Worm (Caenorhabditis elegans): Measurements from ENCODE around the gene ptr-4.

Gene ptr-4

DNA sequence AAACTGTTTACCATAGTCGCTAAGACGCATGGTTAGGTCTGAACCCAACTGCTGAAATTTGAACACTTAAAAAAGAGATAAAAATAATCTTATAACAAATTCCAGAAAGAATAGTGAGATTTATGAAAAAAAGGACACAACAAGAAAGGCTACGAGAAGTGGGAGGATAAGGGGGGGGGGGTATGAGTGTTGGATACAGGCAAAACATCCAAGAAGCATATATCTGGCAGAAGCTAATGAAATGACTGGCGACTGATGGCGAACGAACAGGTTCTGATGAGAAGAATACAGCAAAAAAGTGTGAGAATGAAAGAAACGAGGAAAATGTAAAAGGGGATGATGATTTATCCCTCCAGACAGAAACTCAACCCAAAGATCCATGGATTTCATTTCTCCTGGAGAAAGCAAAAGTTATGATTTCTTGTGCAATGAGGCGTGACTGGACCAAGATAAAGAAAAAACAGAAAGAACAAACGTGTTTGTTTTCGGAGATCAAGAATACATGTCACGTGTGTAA, at the start of gene ptr-4:
Gene ptr-4 (minus strand): TSS at position 51 of the 517 bp plus-strand sequence.
- TF ChIP-seq nhr-120 (GFP tag; IDR thresholded peaks at IDR 0.05) = no peak
- no peak for TF ChIP-seq lag-1 (GFP tag; IDR thresholded peaks at IDR 0.05)
- TF ChIP-seq sdz-38 (tag; optimal IDR thresholded peaks at IDR 0.05) = no peak
- TF ChIP-seq madf-8 (GFP tag; conservative IDR thresholded peaks at IDR 0.05) = no peak
- no peak for TF ChIP-seq F57C9.4 (tag; optimal IDR thresholded peaks at IDR 0.05)
- TF ChIP-seq B0035.1 (tag; optimal IDR thresholded peaks at IDR 0.05) = no peak
- TF ChIP-seq Y53G8AR.9 (GFP tag; conservative IDR thresholded peaks at IDR 0.05) = no peak
- no peak for TF ChIP-seq madf-10 (tag; optimal IDR thresholded peaks at IDR 0.05)
- no peak for TF ChIP-seq ceh-79 (tag; optimal IDR thresholded peaks at IDR 0.05)
- TF ChIP-seq ccch-3 (GFP tag; optimal IDR thresholded peaks at IDR 0.05) = no peak
- no peak for TF ChIP-seq ZK185.1 (tag; optimal IDR thresholded peaks at IDR 0.05; ENCODE audit: poor library complexity, severe bottlenecking)

DNA sequence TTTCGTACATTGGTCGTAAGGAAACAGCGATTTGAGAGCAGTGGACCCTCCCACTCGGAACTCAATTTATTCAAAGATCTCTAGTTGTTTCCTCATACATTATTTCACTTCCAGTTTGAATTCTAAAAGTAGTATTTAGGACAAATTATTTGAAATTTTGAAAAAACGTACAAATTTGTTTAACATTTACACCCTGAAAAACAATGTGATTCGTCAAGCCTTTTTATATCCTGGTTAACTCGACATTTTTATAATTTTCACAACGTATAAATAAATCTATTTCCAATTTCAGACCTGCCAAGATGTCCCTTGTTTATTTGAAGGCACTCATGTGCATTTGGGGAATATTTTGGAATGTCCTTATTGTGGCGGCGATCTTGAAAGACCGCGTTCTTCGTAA, 49.7 kb upstream of the ptr-4 start, which contains the start of gene C15H9.3:
Gene C15H9.3 (plus strand): TSS at position 301 of the 400 bp plus-strand sequence.
- TF ChIP-seq hmg-20 (GFP tag; IDR thresholded peaks at IDR 0.05) = no peak
- no peak for TF ChIP-seq aptf-3 (GFP tag; IDR thresholded peaks at IDR 0.05)
- TF ChIP-seq somi-1 (GFP tag; optimal IDR thresholded peaks at IDR 0.05) = no peak
- no peak for TF ChIP-seq ets-4 (GFP tag; optimal IDR thresholded peaks at IDR 0.05)
- TF ChIP-seq pha-4 (tag; optimal IDR thresholded peaks at IDR 0.05) = no peak
- TF ChIP-seq nhr-80 (tag; optimal IDR thresholded peaks at IDR 0.05) = no peak
- TF ChIP-seq zim-3 (tag; optimal IDR thresholded peaks at IDR 0.05) = no peak
- no peak for TF ChIP-seq ccch-3 (GFP tag; optimal IDR thresholded peaks at IDR 0.05)
- no peak for TF ChIP-seq ztf-22 (GFP tag; optimal IDR thresholded peaks at IDR 0.05)
- no peak for TF ChIP-seq ztf-3 (GFP tag; optimal IDR thresholded peaks at IDR 0.05)
- TF ChIP-seq T07F8.4 (tag; optimal IDR thresholded peaks at IDR 0.05) = no peak

DNA sequence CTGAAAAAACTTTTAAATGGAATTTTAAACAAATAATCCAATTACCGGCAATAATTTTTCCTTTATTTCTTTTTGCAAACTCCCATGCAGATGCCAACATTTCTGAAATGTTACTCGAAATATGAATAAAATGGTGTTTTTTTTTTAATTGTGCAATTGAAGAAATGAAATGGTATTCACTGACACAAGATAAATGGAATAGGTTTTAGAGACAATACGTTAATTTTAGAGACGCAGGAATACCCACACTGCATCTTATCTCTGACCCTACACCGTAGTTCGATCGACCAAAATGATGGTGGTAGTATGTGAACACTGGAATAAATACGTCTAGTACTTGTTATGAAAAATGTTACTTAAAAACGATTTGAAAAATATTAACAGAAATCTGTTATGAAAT, 47.0 kb upstream of the ptr-4 start, which contains the start of gene prx-3:
Gene prx-3 (minus strand): TSS at position 101 of the 400 bp plus-strand sequence.
- no peak for TF ChIP-seq Y53F4B.3 (GFP tag; IDR thresholded peaks at IDR 0.05)
- no peak for TF ChIP-seq B0261.1 (tag; optimal IDR thresholded peaks at IDR 0.05)
- TF ChIP-seq ztf-25 (GFP tag; IDR thresholded peaks at IDR 0.05) = no peak
- no peak for TF ChIP-seq F23B12.7 (tag; optimal IDR thresholded peaks at IDR 0.05; ENCODE audit: insufficient read depth)
- no peak for TF ChIP-seq ztf-6 (GFP tag; IDR thresholded peaks at IDR 0.05)
- no peak for TF ChIP-seq lag-1 (GFP tag; IDR thresholded peaks at IDR 0.05)
- TF ChIP-seq ceh-58 (GFP tag; IDR thresholded peaks at IDR 0.05) = no peak
- no peak for TF ChIP-seq somi-1 (GFP tag; optimal IDR thresholded peaks at IDR 0.05)
- no peak for TF ChIP-seq fkh-3 (tag; optimal IDR thresholded peaks at IDR 0.05)
- TF ChIP-seq mel-28 (tag; optimal IDR thresholded peaks at IDR 0.05; ENCODE audit: borderline replicate concordance) = no peak
- TF ChIP-seq aptf-3 (GFP tag; IDR thresholded peaks at IDR 0.05) = no peak
- TF ChIP-seq madf-10 (tag; optimal IDR thresholded peaks at IDR 0.05) = no peak
- TF ChIP-seq snpc-3.4 (tag; optimal IDR thresholded peaks at IDR 0.05) = no peak
- TF ChIP-seq madf-8 (GFP tag; conservative IDR thresholded peaks at IDR 0.05) = no peak
- TF ChIP-seq bed-2 (GFP tag; IDR thresholded peaks at IDR 0.05) = no peak
- no peak for TF ChIP-seq hmg-1.2 (GFP tag; IDR thresholded peaks at IDR 0.05)
- no peak for TF ChIP-seq K12H6.12 (tag; optimal IDR thresholded peaks at IDR 0.05)
- TF ChIP-seq T07F8.4 (tag; optimal IDR thresholded peaks at IDR 0.05) = no peak

DNA sequence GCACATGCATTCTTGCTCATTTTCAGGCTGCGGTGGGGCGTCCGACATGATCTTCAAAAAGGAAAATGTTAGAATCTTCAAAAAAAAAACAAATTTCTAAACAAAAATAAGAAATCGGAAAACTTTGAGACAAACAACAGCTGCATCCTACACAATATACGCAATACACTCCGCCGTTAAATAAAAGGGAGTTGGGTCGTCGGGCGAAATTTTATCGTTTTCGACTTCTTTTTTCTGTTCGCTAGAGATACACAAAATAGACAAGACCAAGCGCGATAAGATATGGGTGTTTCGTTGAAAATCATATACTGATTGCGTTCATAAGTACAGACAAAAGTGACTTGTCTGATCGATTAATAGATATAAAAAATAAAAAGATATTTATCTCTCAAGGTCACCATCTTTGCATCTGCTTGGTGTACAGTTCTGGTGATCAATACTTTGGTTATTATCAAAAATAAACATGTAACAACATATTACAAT, 43.5 kb upstream of the ptr-4 start, which contains the start of gene kynu-1:
Gene kynu-1 (minus strand): TSS at position 51 of the 483 bp plus-strand sequence.
- TF ChIP-seq nhr-80 (tag; optimal IDR thresholded peaks at IDR 0.05) = peak; percentile 45
- TF ChIP-seq nfyb-1 (GFP tag; IDR thresholded peaks at IDR 0.05) = no peak
- TF ChIP-seq sdz-38 (tag; optimal IDR thresholded peaks at IDR 0.05) = no peak

Measured in whole organism, young adult.